Worm (Caenorhabditis elegans): ENCODE measurements around the gene F14D7.8.

- TF ChIP-seq ama-1 (optimal IDR thresholded peaks at IDR 0.05) (no peak), ets-7 (tag; optimal IDR thresholded peaks at IDR 0.05) (no peak), flt-1 (GFP tag; IDR thresholded peaks at IDR 0.05) (no peak), ceh-36 (tag; optimal IDR thresholded peaks at IDR 0.05) (no peak), tbx-37 (GFP tag; conservative IDR thresholded peaks at IDR 0.05) (no peak), aly-1 (tag; optimal IDR thresholded peaks at IDR 0.05) (no peak), tra-4 (tag; optimal IDR thresholded peaks at IDR 0.05) (no peak), hnd-1 (tag; optimal IDR thresholded peaks at IDR 0.05) (no peak), hmg-4 (GFP tag; optimal IDR thresholded peaks at IDR 0.05) (no peak), scrt-1 (GFP tag; IDR thresholded peaks at IDR 0.05) (no peak), F13C5.2 (tag; optimal IDR thresholded peaks at IDR 0.05) (no peak)
Observed at ce11 chrV:14334901-14335300, 22.3 kb upstream of the F14D7.8 start, which contains the start of gene srm-5.
